Worm (Caenorhabditis elegans) whole organism, midembryonic: Measurements from ENCODE around the gene H01G02.3.

Source experiments
- T22C8.4 ChIP-seq: fragments of 200-800 bp; sonication (Bioruptor generic); IDR thresholded peaks from 2 replicates; pipeline ENCODE4 v1.3.6; 2022; ENCODE audit warnings: missing genetic modification characterization, missing compliant biosample characterization
- cog-1 ChIP-seq: sonication (generic microtip); optimal IDR thresholded peaks from 2 replicates; lab custom pipeline; 2016; ENCODE audit warnings: missing genetic modification characterization, missing compliant biosample characterization
- flt-1 ChIP-seq: fragments of 200-800 bp; sonication (Bioruptor generic); IDR thresholded peaks from 2 replicates; pipeline ENCODE4 v1.3.6; 2022; ENCODE audit warnings: missing genetic modification characterization, missing compliant biosample characterization
- klf-2 ChIP-seq: fragments of 200-800 bp; sonication (Bioruptor generic); conservative IDR thresholded peaks from 2 replicates; pipeline ENCODE4 v1.3.6; 2022; ENCODE audit warnings: missing genetic modification reagents, missing genetic modification characterization, missing compliant biosample characterization
- med-1 ChIP-seq: sonication (generic microtip); optimal IDR thresholded peaks from 2 replicates; lab custom pipeline; 2017; ENCODE audit warnings: missing genetic modification characterization, mild to moderate bottlenecking, missing compliant biosample characterization, antibody characterized with exemption, missing genetic modification reagents; ENCODE audit not compliant: insufficient read depth
- ref-1 ChIP-seq: fragments of 200-800 bp; sonication (Bioruptor generic); conservative IDR thresholded peaks from 2 replicates; pipeline ENCODE4 v1.3.6; 2022; ENCODE audit warnings: missing genetic modification reagents, missing genetic modification characterization, missing compliant biosample characterization
- ztf-23 ChIP-seq: fragments of 200-800 bp; sonication (Bioruptor generic); IDR thresholded peaks from 2 replicates; pipeline ENCODE4 v1.3.6; 2022; ENCODE audit warnings: missing genetic modification reagents, missing genetic modification characterization, missing compliant biosample characterization
- ztf-29 ChIP-seq: fragments of 200-800 bp; sonication (Bioruptor generic); IDR thresholded peaks from 2 replicates; pipeline ENCODE4 v1.3.6; 2022; ENCODE audit warnings: missing genetic modification reagents, missing genetic modification characterization, missing compliant biosample characterization

DNA sequence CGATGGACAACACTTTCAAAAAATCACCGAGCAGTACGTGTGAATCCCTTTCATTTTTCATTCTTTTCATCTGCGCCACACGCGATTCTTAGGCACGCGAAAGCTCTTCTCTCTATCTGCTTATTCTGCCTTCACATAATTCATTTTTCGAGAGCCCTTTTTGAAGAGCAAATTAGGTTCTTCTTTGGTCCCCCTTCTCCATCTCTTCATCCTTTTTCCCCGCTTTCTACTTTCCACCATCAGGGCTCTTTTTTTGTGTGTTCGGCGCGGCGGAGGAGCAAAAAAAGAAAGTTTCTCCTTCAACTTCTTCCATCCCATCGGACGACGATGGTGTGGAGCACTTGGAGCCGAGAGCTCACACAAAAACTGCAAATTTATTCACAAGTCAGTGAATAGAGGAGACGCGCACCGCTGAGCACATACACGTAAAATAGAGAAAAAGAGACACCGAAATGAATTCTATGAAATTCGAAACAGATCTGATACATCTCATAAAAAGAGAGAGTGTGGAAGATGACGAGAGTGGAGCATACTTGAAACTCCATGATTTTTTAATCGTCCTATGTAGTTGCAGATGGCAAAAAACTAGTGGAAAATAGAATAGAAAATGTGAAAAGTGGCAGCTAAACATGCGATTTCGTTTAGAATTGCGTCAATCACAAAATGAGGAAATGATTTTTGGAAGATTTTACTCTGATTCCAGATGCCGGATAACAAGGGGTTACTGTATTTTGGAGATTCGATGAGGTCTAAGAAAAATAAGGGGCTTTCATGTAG lies 7.1 kb downstream of the H01G02.3 start:
- no peak for TF ChIP-seq ztf-29
- no peak for TF ChIP-seq ztf-23
- no peak for TF ChIP-seq flt-1 (GFP tag; lab: Robert Waterston, UW)
- TF ChIP-seq cog-1 (tag; lab: Kevin White, UChicago) = no peak
- TF ChIP-seq klf-2 (GFP tag; lab: Robert Waterston, UW) = no peak
- TF ChIP-seq med-1 (GFP tag; lab: Kevin White, UChicago) = no peak
- no peak for TF ChIP-seq T22C8.4 (GFP tag; lab: Robert Waterston, UW)
- no peak for TF ChIP-seq ref-1 (GFP tag; lab: Robert Waterston, UW)
